Worm (Caenorhabditis elegans): Measurements from ENCODE around the gene W02B12.16.

DNA sequence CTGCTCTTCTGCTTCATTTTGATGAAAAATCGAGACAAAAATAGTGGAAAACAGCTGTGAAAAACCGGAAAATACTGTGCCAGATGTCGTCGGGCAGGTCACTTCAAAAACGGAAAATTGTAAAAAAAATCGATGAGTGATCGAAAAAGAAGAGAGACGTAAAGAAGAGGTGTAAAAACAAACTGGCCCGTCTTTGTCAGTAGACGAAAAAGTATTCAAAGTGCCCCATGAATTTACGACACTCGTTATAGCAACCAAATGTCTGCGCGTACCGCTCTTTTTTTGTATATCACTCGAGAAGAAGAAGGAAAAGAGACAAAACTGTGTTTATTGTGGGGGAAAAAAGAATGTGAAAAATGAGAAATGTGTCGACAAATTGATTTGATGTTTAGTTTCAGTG, 8.9 kb upstream of the W02B12.16 start, which contains the start of gene twk-5:
- TF ChIP-seq zip-11 (GFP tag; IDR thresholded peaks at IDR 0.05) (no peak), ama-1 (optimal IDR thresholded peaks at IDR 0.05) (peak; percentile 73)
